Fruit fly (Drosophila melanogaster) whole organism, prepupa: Measurements from ENCODE around the gene NK7.1.

Experiments used
- Blimp-1 ChIP-seq: fragments of 200-800 bp; sonication (Bioruptor generic); optimal IDR thresholded peaks from 3 replicates; lab custom pipeline; 2017; ENCODE audit warnings: missing biosample characterization, missing genetic modification characterization, mild to moderate bottlenecking, moderate library complexity, missing genetic modification reagents
- CG10631 ChIP-seq: fragments of 200-800 bp; sonication (Bioruptor generic); optimal IDR thresholded peaks from 2 replicates; lab custom pipeline; 2016; ENCODE audit warnings: missing biosample characterization, missing genetic modification characterization
- CG11762 ChIP-seq: fragments of 200-800 bp; sonication (Bioruptor generic); optimal IDR thresholded peaks from 3 replicates; lab custom pipeline; 2016; ENCODE audit warnings: missing biosample characterization, missing genetic modification characterization; ENCODE audit not compliant: insufficient read depth
- CG11902 ChIP-seq: fragments of 200-800 bp; sonication (Bioruptor generic); optimal IDR thresholded peaks from 3 replicates; lab custom pipeline; 2016; ENCODE audit warnings: missing biosample characterization, missing genetic modification characterization
- CG1621 ChIP-seq: fragments of 200-800 bp; sonication (Bioruptor generic); optimal IDR thresholded peaks from 3 replicates; lab custom pipeline; 2018; ENCODE audit warnings: missing biosample characterization, mild to moderate bottlenecking, missing genetic modification characterization
- CG16779 ChIP-seq: fragments of 200-800 bp; sonication (Bioruptor generic); optimal IDR thresholded peaks from 3 replicates; lab custom pipeline; 2017; ENCODE audit warnings: missing biosample characterization, mild to moderate bottlenecking, missing genetic modification characterization
- CG3032 ChIP-seq: fragments of 200-800 bp; optimal IDR thresholded peaks from 2 replicates; lab custom pipeline; 2019; ENCODE audit warnings: missing biosample characterization, mild to moderate bottlenecking, missing genetic modification characterization, moderate library complexity
- CG31627 ChIP-seq: fragments of 200-800 bp; sonication (Bioruptor generic); optimal IDR thresholded peaks from 3 replicates; lab custom pipeline; 2016; ENCODE audit warnings: missing biosample characterization, missing genetic modification characterization
- CG32006 ChIP-seq: fragments of 200-800 bp; sonication (Bioruptor generic); optimal IDR thresholded peaks from 3 replicates; lab custom pipeline; 2017; ENCODE audit warnings: missing biosample characterization, mild to moderate bottlenecking, missing genetic modification characterization
- CG34406 ChIP-seq: fragments of 200-800 bp; sonication (Bioruptor generic); optimal IDR thresholded peaks from 3 replicates; lab custom pipeline; 2016; ENCODE audit warnings: missing biosample characterization, missing genetic modification characterization
- CG3919 ChIP-seq: fragments of 200-800 bp; sonication (Bioruptor generic); optimal IDR thresholded peaks from 3 replicates; lab custom pipeline; 2016; ENCODE audit warnings: missing biosample characterization, missing genetic modification characterization
- CG4318 ChIP-seq: fragments of 200-800 bp; sonication (Bioruptor generic); optimal IDR thresholded peaks from 3 replicates; lab custom pipeline; 2017; ENCODE audit warnings: missing biosample characterization, mild to moderate bottlenecking, missing genetic modification characterization
- CG6163 ChIP-seq: fragments of 200-800 bp; sonication (Bioruptor generic); IDR thresholded peaks from 3 replicates; pipeline ENCODE4 v1.3.6; 2022; ENCODE audit warnings: missing biosample characterization, missing genetic modification characterization
- CG6276 ChIP-seq: fragments of 200-800 bp; sonication (Bioruptor generic); optimal IDR thresholded peaks from 2 replicates; lab custom pipeline; 2017; ENCODE audit warnings: missing biosample characterization, mild to moderate bottlenecking, missing genetic modification characterization
- CG6792 ChIP-seq: fragments of 200-800 bp; sonication (Bioruptor generic); optimal IDR thresholded peaks from 3 replicates; lab custom pipeline; 2016; ENCODE audit warnings: missing biosample characterization, missing genetic modification characterization
- CG6808 ChIP-seq: fragments of 200-800 bp; sonication (Bioruptor generic); optimal IDR thresholded peaks from 3 replicates; lab custom pipeline; 2017; ENCODE audit warnings: missing biosample characterization, missing genetic modification characterization, mild to moderate bottlenecking, moderate library complexity, missing genetic modification reagents
- CG6854 ChIP-seq: fragments of 200-800 bp; sonication (Bioruptor generic); optimal IDR thresholded peaks from 2 replicates; lab custom pipeline; 2017; ENCODE audit warnings: missing biosample characterization, mild to moderate bottlenecking, missing genetic modification characterization
- CG7368 ChIP-seq: fragments of 200-800 bp; sonication (Bioruptor generic); optimal IDR thresholded peaks from 3 replicates; lab custom pipeline; 2016; ENCODE audit warnings: missing biosample characterization, missing genetic modification characterization
- CG8119 ChIP-seq: fragments of 200-800 bp; sonication (Bioruptor generic); IDR thresholded peaks from 3 replicates; pipeline ENCODE4 v1.3.6; 2022; ENCODE audit warnings: missing biosample characterization, missing genetic modification characterization
- CG8319 ChIP-seq: fragments of 200-800 bp; sonication (Bioruptor generic); optimal IDR thresholded peaks from 3 replicates; lab custom pipeline; 2016; ENCODE audit warnings: missing biosample characterization, missing genetic modification characterization
- CG9139 ChIP-seq: fragments of 200-800 bp; sonication (Bioruptor generic); optimal IDR thresholded peaks from 3 replicates; lab custom pipeline; 2017; ENCODE audit warnings: missing biosample characterization, mild to moderate bottlenecking, missing genetic modification characterization
- Ets21C ChIP-seq: fragments of 200-800 bp; sonication (Bioruptor generic); optimal IDR thresholded peaks from 3 replicates; lab custom pipeline; 2016; ENCODE audit warnings: missing biosample characterization, missing genetic modification characterization
- Ets96B ChIP-seq: fragments of 200-800 bp; optimal IDR thresholded peaks from 2 replicates; lab custom pipeline; 2019; ENCODE audit warnings: missing biosample characterization, mild to moderate bottlenecking, missing genetic modification characterization, moderate library complexity
- Gug ChIP-seq: fragments of 200-800 bp; sonication (Bioruptor generic); IDR thresholded peaks from 2 replicates; pipeline ENCODE4 v1.3.6; 2022; ENCODE audit warnings: missing biosample characterization, missing genetic modification characterization
- Hr38 ChIP-seq: sonication (Bioruptor generic); optimal IDR thresholded peaks from 2 replicates; lab custom pipeline; 2016; ENCODE audit warnings: missing biosample characterization, missing genetic modification characterization
- Hr4 ChIP-seq: fragments of 200-800 bp; sonication (Bioruptor generic); optimal IDR thresholded peaks from 3 replicates; lab custom pipeline; 2016; ENCODE audit warnings: missing biosample characterization, missing genetic modification characterization
- Met ChIP-seq: fragments of 200-800 bp; sonication (Bioruptor generic); optimal IDR thresholded peaks from 3 replicates; lab custom pipeline; 2016; ENCODE audit warnings: missing biosample characterization, missing genetic modification characterization
- OdsH ChIP-seq: fragments of 200-800 bp; sonication (Bioruptor generic); optimal IDR thresholded peaks from 3 replicates; lab custom pipeline; 2016; ENCODE audit warnings: missing biosample characterization, missing genetic modification characterization
- Smox ChIP-seq: fragments of 200-800 bp; sonication (Bioruptor generic); optimal IDR thresholded peaks from 3 replicates; lab custom pipeline; 2016; ENCODE audit warnings: missing biosample characterization, missing genetic modification characterization
- Sox102F ChIP-seq: fragments of 200-800 bp; sonication (Bioruptor generic); optimal IDR thresholded peaks from 2 replicates; lab custom pipeline; 2016; ENCODE audit warnings: missing biosample characterization, mild to moderate bottlenecking, missing genetic modification characterization
- Sox14 ChIP-seq: fragments of 200-800 bp; sonication (Bioruptor generic); optimal IDR thresholded peaks from 3 replicates; lab custom pipeline; 2016; ENCODE audit warnings: missing biosample characterization, missing genetic modification characterization
- Sox15 ChIP-seq: fragments of 200-800 bp; sonication (Bioruptor generic); optimal IDR thresholded peaks from 3 replicates; lab custom pipeline; 2016; ENCODE audit warnings: missing biosample characterization, missing genetic modification characterization
- achi ChIP-seq: fragments of 200-800 bp; sonication (Bioruptor generic); optimal IDR thresholded peaks from 3 replicates; lab custom pipeline; 2016; ENCODE audit warnings: missing biosample characterization, missing genetic modification characterization
- acj6 ChIP-seq: fragments of 200-800 bp; sonication (Bioruptor generic); optimal IDR thresholded peaks from 3 replicates; lab custom pipeline; 2016; ENCODE audit warnings: missing biosample characterization, missing genetic modification characterization
- cyc ChIP-seq: fragments of 200-800 bp; sonication (Bioruptor generic); optimal IDR thresholded peaks from 3 replicates; lab custom pipeline; 2016; ENCODE audit warnings: missing biosample characterization, missing genetic modification characterization
- dac ChIP-seq: fragments of 200-800 bp; sonication (Bioruptor generic); optimal IDR thresholded peaks from 2 replicates; lab custom pipeline; 2017; ENCODE audit warnings: missing biosample characterization, mild to moderate bottlenecking, missing genetic modification characterization
- dsx ChIP-seq: fragments of 200-800 bp; optimal IDR thresholded peaks from 3 replicates; lab custom pipeline; 2019; ENCODE audit warnings: missing biosample characterization, mild to moderate bottlenecking, missing genetic modification characterization, moderate library complexity; ENCODE audit not compliant: poor library complexity, severe bottlenecking
- eg ChIP-seq: fragments of 200-800 bp; sonication (Bioruptor generic); IDR thresholded peaks from 3 replicates; pipeline ENCODE4 v1.3.6; 2022; ENCODE audit warnings: missing biosample characterization, missing genetic modification characterization
- esn ChIP-seq: fragments of 200-800 bp; sonication (Bioruptor generic); optimal IDR thresholded peaks from 2 replicates; lab custom pipeline; 2016; ENCODE audit warnings: missing biosample characterization, mild to moderate bottlenecking, missing genetic modification characterization, moderate library complexity
- fd59A ChIP-seq: fragments of 200-800 bp; sonication (Bioruptor generic); optimal IDR thresholded peaks from 2 replicates; lab custom pipeline; 2017; ENCODE audit warnings: missing biosample characterization, mild to moderate bottlenecking, missing genetic modification characterization, missing genetic modification reagents
- fd85E ChIP-seq: fragments of 200-800 bp; sonication (Bioruptor generic); optimal IDR thresholded peaks from 3 replicates; lab custom pipeline; 2016; ENCODE audit warnings: missing biosample characterization, missing genetic modification characterization
- fkh ChIP-seq: fragments of 200-800 bp; sonication (Bioruptor generic); optimal IDR thresholded peaks from 3 replicates; lab custom pipeline; 2017; ENCODE audit warnings: missing biosample characterization, mild to moderate bottlenecking, missing genetic modification characterization, moderate library complexity
- net ChIP-seq: fragments of 200-800 bp; sonication (Bioruptor generic); optimal IDR thresholded peaks from 3 replicates; lab custom pipeline; 2016; ENCODE audit warnings: missing biosample characterization, missing genetic modification characterization
- pdm3 ChIP-seq: fragments of 200-800 bp; sonication (Bioruptor generic); optimal IDR thresholded peaks from 3 replicates; lab custom pipeline; 2016; ENCODE audit warnings: missing biosample characterization, missing genetic modification characterization
- salr ChIP-seq, 2 experiments: fragments of 200-800 bp; sonication (Bioruptor generic); optimal IDR thresholded peaks; 3 replicates each; lab custom pipeline; 2016 to 2018; ENCODE audit warnings: missing biosample characterization in 2 of 2, missing genetic modification characterization in 2 of 2, mild to moderate bottlenecking in 1 of 2
- ss ChIP-seq, 2 experiments: fragments of 200-800 bp; sonication (Bioruptor generic); optimal IDR thresholded peaks; 2 replicates in 1 of 2; 3 replicates in 1 of 2; lab custom pipeline; 2017 to 2018; ENCODE audit warnings: mild to moderate bottlenecking in 2 of 2, missing biosample characterization in 2 of 2, missing genetic modification characterization in 2 of 2, moderate library complexity in 1 of 2
- svp ChIP-seq: fragments of 200-800 bp; sonication (Bioruptor generic); peaks from one replicate; lab custom pipeline; 2016; ENCODE audit warnings: missing biosample characterization, missing genetic modification characterization
- topi ChIP-seq: fragments of 200-800 bp; sonication (Bioruptor generic); optimal IDR thresholded peaks from 3 replicates; lab custom pipeline; 2016; ENCODE audit warnings: missing biosample characterization, missing genetic modification characterization

Gene NK7.1

DNA sequence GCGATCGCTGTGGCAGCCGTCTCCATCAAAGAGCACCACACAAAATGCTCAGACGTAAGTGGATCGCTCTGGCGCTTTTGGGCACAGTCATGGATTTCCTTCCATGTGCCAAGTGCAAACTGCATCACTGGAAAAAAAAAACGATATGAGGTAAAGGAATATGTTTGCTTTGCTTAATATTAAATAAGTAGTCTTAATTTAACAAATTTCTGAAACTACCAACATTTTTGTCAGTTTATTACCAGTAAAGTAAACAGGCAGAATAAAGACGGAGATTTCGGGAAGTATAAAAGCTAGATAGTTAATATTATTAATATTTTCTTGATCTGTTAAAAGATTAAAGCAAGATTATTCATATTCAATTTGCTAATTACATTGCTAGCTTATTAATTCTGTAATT lies 11.8 kb upstream of the NK7.1 start (continued):
- TF ChIP-seq svp (GFP tag; lab: Kevin White, UChicago) = peak; percentile 32

DNA sequence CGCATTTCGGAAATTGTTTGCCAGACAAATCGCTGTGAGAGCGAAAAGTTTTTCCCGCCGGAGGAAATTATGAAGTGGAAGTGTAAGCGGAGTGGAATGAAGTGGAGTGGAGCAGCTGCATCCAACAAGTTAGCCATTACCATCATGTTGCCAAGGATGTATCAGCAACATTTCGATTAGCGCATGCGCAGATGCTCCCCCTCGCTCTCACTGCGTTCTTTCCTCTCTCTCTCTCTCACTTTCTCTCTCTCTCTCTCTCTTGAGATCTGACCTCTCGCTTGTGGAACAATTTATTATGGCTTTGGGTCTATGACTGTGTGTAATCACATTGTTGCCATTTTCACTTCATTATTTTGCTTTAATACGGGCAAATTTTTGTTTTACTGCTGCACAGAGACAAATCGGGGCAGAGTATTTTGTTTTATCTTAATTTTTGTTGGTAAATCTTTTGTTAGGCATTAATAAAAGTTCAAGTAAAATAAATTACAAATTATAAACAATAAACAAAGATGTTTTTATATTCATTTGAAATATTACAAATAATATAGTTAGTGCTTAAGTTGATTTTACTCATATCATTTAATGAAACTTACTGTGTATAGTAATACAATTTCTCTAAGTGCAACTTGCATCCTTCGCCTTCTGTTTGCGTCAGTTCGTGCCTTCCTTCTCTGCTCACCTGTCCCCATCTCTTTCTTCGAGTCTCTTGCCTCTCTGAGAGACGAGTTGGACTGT lies 9.7 kb upstream of the NK7.1 start:
- TF ChIP-seq eg (GFP tag; lab: Robert Waterston, UW) = peak; percentile 83
- peak; percentile 84 for TF ChIP-seq CG7368 (GFP tag; lab: Kevin White, UChicago)
- TF ChIP-seq salr (GFP tag; optimal IDR thresholded peaks at IDR 0.05; lab: Kevin White, UChicago) = peak in 1 of 2 experiments; percentile 95
- peak; percentile 43 for TF ChIP-seq fd85E
- no peak for TF ChIP-seq Hr38
- TF ChIP-seq Sox15 (GFP tag; lab: Kevin White, UChicago) = peak; percentile 58
- TF ChIP-seq esn (GFP tag; lab: Kevin White, UChicago) = peak; percentile 85
- TF ChIP-seq Smox (GFP tag; lab: Kevin White, UChicago) = peak; percentile 76
- peak; percentile 9 for TF ChIP-seq CG6854 (GFP tag; lab: Kevin White, UChicago)
- TF ChIP-seq Sox102F (GFP tag; lab: Kevin White, UChicago) = peak; percentile 62
- TF ChIP-seq CG3919 (GFP tag; lab: Kevin White, UChicago) = peak; percentile 91
- peak; percentile 83 for TF ChIP-seq CG8319
- TF ChIP-seq CG1621 (tag; lab: Kevin White, UChicago) = peak; percentile 79
- TF ChIP-seq CG3032 (tag; lab: Kevin White, UChicago) = peak; percentile 93
- TF ChIP-seq cyc (GFP tag; lab: Kevin White, UChicago) = peak; percentile 78
- TF ChIP-seq OdsH (GFP tag; lab: Kevin White, UChicago) = peak; percentile 91
- peak; percentile 80 for TF ChIP-seq CG6276 (GFP tag; lab: Kevin White, UChicago)
- peak; percentile 90 for TF ChIP-seq CG6808 (GFP tag; lab: Kevin White, UChicago)
- TF ChIP-seq CG34406 (GFP tag; lab: Kevin White, UChicago) = peak; percentile 87
- TF ChIP-seq CG32006 (GFP tag; lab: Kevin White, UChicago) = peak; percentile 91
- TF ChIP-seq CG9139 (GFP tag; lab: Kevin White, UChicago) = peak; percentile 85
- peak; percentile 83 for TF ChIP-seq Hr4
- TF ChIP-seq fd59A (GFP tag; lab: Kevin White, UChicago) = peak; percentile 87
- peak; percentile 71 for TF ChIP-seq CG11902
- no peak for TF ChIP-seq fkh
- TF ChIP-seq achi (GFP tag; lab: Kevin White, UChicago) = peak; percentile 89
- TF ChIP-seq dac (GFP tag; lab: Kevin White, UChicago) = peak; percentile 52
- peak; percentile 89 for TF ChIP-seq CG8119 (GFP tag; lab: Robert Waterston, UW)
- TF ChIP-seq acj6 (GFP tag; lab: Kevin White, UChicago) = peak; percentile 87
- peak; percentile 91 for TF ChIP-seq CG10631 (GFP tag; lab: Kevin White, UChicago)
- TF ChIP-seq Gug (GFP tag; lab: Robert Waterston, UW) = peak; percentile 68
- peak; percentile 91 for TF ChIP-seq svp (GFP tag; lab: Kevin White, UChicago)
- TF ChIP-seq net (GFP tag; lab: Kevin White, UChicago) = peak; percentile 88
- peak; percentile 53 to 82 for TF ChIP-seq ss (GFP tag; optimal IDR thresholded peaks at IDR 0.05; lab: Kevin White, UChicago)
- TF ChIP-seq CG31627 = peak; percentile 63
- TF ChIP-seq Ets21C = peak; percentile 26
- TF ChIP-seq dsx (GFP tag; lab: Kevin White, UChicago) = peak; percentile 96
- TF ChIP-seq topi (GFP tag; lab: Kevin White, UChicago) = peak; percentile 79
- TF ChIP-seq CG6163 (GFP tag; lab: Robert Waterston, UW) = peak; percentile 75
- TF ChIP-seq CG16779 (tag; lab: Kevin White, UChicago) = peak; percentile 85
- peak; percentile 80 for TF ChIP-seq CG4318 (GFP tag; lab: Kevin White, UChicago)
- peak; percentile 83 for TF ChIP-seq pdm3 (GFP tag; lab: Kevin White, UChicago)
- TF ChIP-seq CG11762 (GFP tag; lab: Kevin White, UChicago) = peak; percentile 85
- peak; percentile 77 for TF ChIP-seq Sox14 (GFP tag; lab: Kevin White, UChicago)
- TF ChIP-seq Ets96B (tag; lab: Kevin White, UChicago) = peak; percentile 93
- TF ChIP-seq CG6792 (GFP tag; lab: Kevin White, UChicago) = peak; percentile 85
- peak; percentile 76 for TF ChIP-seq Met (GFP tag; lab: Kevin White, UChicago)
- peak; percentile 52 for TF ChIP-seq Blimp-1 (GFP tag; lab: Kevin White, UChicago)
